Fruit fly (Drosophila melanogaster) whole organism, embryonic: ENCODE results near the gene bma.
A peak's percentile ranks its signal among the peaks of the same experiment; 100 is the strongest.

Experiments
- CG10267 ChIP-seq: fragments of 200-800 bp; sonication (Bioruptor generic); optimal IDR thresholded peaks from 2 replicates; lab custom pipeline; 2018; ENCODE audit warnings: missing biosample characterization, mild to moderate bottlenecking, missing genetic modification characterization, moderate library complexity
- CG10959 ChIP-seq: fragments of 200-800 bp; sonication (Bioruptor generic); IDR thresholded peaks from 2 replicates; pipeline ENCODE4 v1.3.6; 2022; ENCODE audit warnings: missing biosample characterization, missing genetic modification characterization
- CG12219 ChIP-seq: fragments of 200-800 bp; sonication (Bioruptor generic); optimal IDR thresholded peaks from 3 replicates; lab custom pipeline; 2018; ENCODE audit warnings: missing biosample characterization, mild to moderate bottlenecking, missing genetic modification characterization
- CG15269 ChIP-seq: fragments of 200-800 bp; sonication (Bioruptor generic); optimal IDR thresholded peaks from 2 replicates; lab custom pipeline; 2018; ENCODE audit warnings: missing biosample characterization, mild to moderate bottlenecking, missing genetic modification characterization, moderate library complexity
- CG2116 ChIP-seq: fragments of 200-800 bp; sonication (Bioruptor generic); optimal IDR thresholded peaks from 3 replicates; lab custom pipeline; 2018; ENCODE audit warnings: missing biosample characterization, mild to moderate bottlenecking, missing genetic modification characterization
- CG34224 ChIP-seq: fragments of 200-800 bp; sonication (Bioruptor generic); IDR thresholded peaks from 3 replicates; pipeline ENCODE4 v1.3.6; 2022; ENCODE audit warnings: missing biosample characterization, missing genetic modification characterization; ENCODE audit not compliant: partially characterized antibody
- CG3726 ChIP-seq: fragments of 200-800 bp; sonication (Bioruptor generic); IDR thresholded peaks from 3 replicates; pipeline ENCODE4, ENCODE4 v1.3.6; 2022; ENCODE audit warnings: missing biosample characterization, missing genetic modification characterization
- CG4360 ChIP-seq: fragments of 200-800 bp; sonication (Bioruptor generic); IDR thresholded peaks from 2 replicates; pipeline ENCODE4 v1.3.6; 2022; ENCODE audit warnings: missing biosample characterization, missing genetic modification characterization
- CG5180 ChIP-seq: fragments of 200-800 bp; sonication (Bioruptor generic); optimal IDR thresholded peaks from 3 replicates; lab custom pipeline; 2017; ENCODE audit warnings: missing biosample characterization, missing genetic modification characterization, mild to moderate bottlenecking, moderate library complexity, missing genetic modification reagents
- CG6654 ChIP-seq: fragments of 200-800 bp; sonication (Bioruptor generic); optimal IDR thresholded peaks from 2 replicates; lab custom pipeline; 2017; ENCODE audit warnings: missing biosample characterization, mild to moderate bottlenecking, missing genetic modification characterization
- CG6689 ChIP-seq: fragments of 200-800 bp; sonication (Bioruptor generic); IDR thresholded peaks from 2 replicates; pipeline ENCODE4 v1.3.6; 2022; ENCODE audit warnings: missing biosample characterization, missing genetic modification characterization
- CG6813 ChIP-seq: fragments of 200-800 bp; sonication (Bioruptor generic); optimal IDR thresholded peaks from 2 replicates; lab custom pipeline; 2017; ENCODE audit warnings: missing biosample characterization, missing genetic modification characterization, mild to moderate bottlenecking, moderate library complexity, missing genetic modification reagents
- CG7372 ChIP-seq: fragments of 200-800 bp; sonication (Bioruptor generic); IDR thresholded peaks from 2 replicates; pipeline ENCODE4 v1.3.6; 2022; ENCODE audit warnings: missing biosample characterization, missing genetic modification characterization
- CG8478 ChIP-seq: fragments of >200 bp; optimal IDR thresholded peaks from 2 replicates; lab custom pipeline; 2018
- CrebB ChIP-seq: fragments of 200-800 bp; sonication (Bioruptor generic); optimal IDR thresholded peaks from 3 replicates; lab custom pipeline; 2018; ENCODE audit warnings: missing biosample characterization, mild to moderate bottlenecking, missing genetic modification characterization
- Dll ChIP-seq: fragments of 200-800 bp; sonication (Bioruptor generic); IDR thresholded peaks from 4 replicates; pipeline ENCODE4 v1.3.6; 2022; ENCODE audit warnings: missing biosample characterization, missing genetic modification characterization; ENCODE audit not compliant: partially characterized antibody
- Dp ChIP-seq: fragments of 200-800 bp; sonication (Bioruptor generic); optimal IDR thresholded peaks from 2 replicates; lab custom pipeline; 2018; ENCODE audit warnings: missing biosample characterization, mild to moderate bottlenecking, missing genetic modification characterization, moderate library complexity
- Drgx ChIP-seq: fragments of 200-800 bp; sonication (Bioruptor generic); IDR thresholded peaks from 2 replicates; pipeline ENCODE4 v1.3.6; 2022; ENCODE audit warnings: missing biosample characterization, missing genetic modification characterization
- Fer3 ChIP-seq: fragments of 200-800 bp; sonication (Bioruptor generic); optimal IDR thresholded peaks from 2 replicates; lab custom pipeline; 2018; ENCODE audit warnings: missing biosample characterization, mild to moderate bottlenecking, missing genetic modification characterization, moderate library complexity
- Hmr ChIP-seq: fragments of 200-800 bp; sonication (Bioruptor generic); optimal IDR thresholded peaks from 3 replicates; lab custom pipeline; 2017; ENCODE audit warnings: mild to moderate bottlenecking, missing biosample characterization, missing genetic modification reagents, missing genetic modification characterization
- MESR4 ChIP-seq: fragments of 200-800 bp; sonication (Bioruptor generic); optimal IDR thresholded peaks from 2 replicates; lab custom pipeline; 2018; ENCODE audit warnings: missing biosample characterization, mild to moderate bottlenecking, missing genetic modification characterization, moderate library complexity
- Med ChIP-seq: fragments of 200-800 bp; sonication (Bioruptor generic); peaks from one replicate; lab custom pipeline; 2016; ENCODE audit warnings: missing biosample characterization, missing genetic modification characterization, mild to moderate bottlenecking, inconsistent platforms, moderate library complexity
- Myb ChIP-seq: fragments of 200-800 bp; sonication (Bioruptor generic); optimal IDR thresholded peaks from 2 replicates; lab custom pipeline; 2016; ENCODE audit warnings: missing biosample characterization, missing genetic modification characterization
- NC2β ChIP-seq: fragments of 200-800 bp; sonication (Bioruptor generic); optimal IDR thresholded peaks from 2 replicates; lab custom pipeline; 2016; ENCODE audit warnings: missing biosample characterization, missing genetic modification characterization
- Optix ChIP-seq: fragments of 200-800 bp; sonication (Bioruptor generic); IDR thresholded peaks from 3 replicates; pipeline ENCODE4 v1.3.6; 2022; ENCODE audit warnings: missing biosample characterization, missing genetic modification characterization
- Scr ChIP-seq: fragments of 200-800 bp; sonication (Bioruptor generic); IDR thresholded peaks from 2 replicates; pipeline ENCODE4 v1.3.6; 2022; ENCODE audit warnings: missing biosample characterization, missing genetic modification characterization; ENCODE audit not compliant: partially characterized antibody
- Sox102F ChIP-seq: fragments of 200-800 bp; sonication (Bioruptor generic); optimal IDR thresholded peaks from 2 replicates; lab custom pipeline; 2018; ENCODE audit warnings: missing biosample characterization, mild to moderate bottlenecking, missing genetic modification characterization, moderate library complexity
- ab ChIP-seq: fragments of 200-800 bp; sonication (Bioruptor generic); optimal IDR thresholded peaks from 2 replicates; lab custom pipeline; 2016; ENCODE audit warnings: missing biosample characterization, missing genetic modification characterization
- bowl ChIP-seq: fragments of 200-800 bp; sonication (Bioruptor generic); IDR thresholded peaks from 2 replicates; pipeline ENCODE4 v1.3.6; 2022; ENCODE audit warnings: missing biosample characterization, missing genetic modification characterization
- crol ChIP-seq: fragments of 200-800 bp; sonication (Bioruptor generic); IDR thresholded peaks from 2 replicates; pipeline ENCODE4 v1.3.6; 2022; ENCODE audit warnings: missing biosample characterization, missing genetic modification characterization
- dimm ChIP-seq: fragments of 200-800 bp; sonication (Bioruptor generic); IDR thresholded peaks from 2 replicates; pipeline ENCODE4 v1.3.6; 2022; ENCODE audit warnings: missing biosample characterization, missing genetic modification characterization
- dmrt11E ChIP-seq: fragments of 200-800 bp; sonication (Bioruptor generic); optimal IDR thresholded peaks from 3 replicates; lab custom pipeline; 2018; ENCODE audit warnings: missing biosample characterization, mild to moderate bottlenecking, missing genetic modification characterization, moderate library complexity
- dysf ChIP-seq: fragments of 200-800 bp; sonication (Bioruptor generic); IDR thresholded peaks from 3 replicates; pipeline ENCODE4 v1.3.6; 2022; ENCODE audit warnings: missing biosample characterization, missing genetic modification characterization
- eyg ChIP-seq: fragments of 200-800 bp; sonication (Bioruptor generic); optimal IDR thresholded peaks from 3 replicates; lab custom pipeline; 2016; ENCODE audit warnings: missing biosample characterization, missing genetic modification characterization
- hbn ChIP-seq: fragments of 200-800 bp; sonication (Bioruptor generic); IDR thresholded peaks from 2 replicates; pipeline ENCODE4 v1.3.6; 2022; ENCODE audit warnings: missing biosample characterization, missing genetic modification characterization; ENCODE audit not compliant: partially characterized antibody
- ind ChIP-seq: fragments of 200-800 bp; sonication (Bioruptor generic); optimal IDR thresholded peaks from 3 replicates; lab custom pipeline; 2016; ENCODE audit warnings: missing biosample characterization, missing genetic modification characterization
- kay ChIP-seq: fragments of 200-800 bp; sonication (Bioruptor generic); optimal IDR thresholded peaks from 2 replicates; lab custom pipeline; 2016; ENCODE audit warnings: missing biosample characterization, missing genetic modification characterization
- nerfin-2 ChIP-seq: fragments of 200-800 bp; sonication (Bioruptor generic); IDR thresholded peaks from 2 replicates; pipeline ENCODE4 v1.3.6; 2022; ENCODE audit warnings: missing biosample characterization, missing genetic modification characterization; ENCODE audit not compliant: partially characterized antibody
- psq ChIP-seq: fragments of 200-800 bp; sonication (Bioruptor generic); optimal IDR thresholded peaks from 2 replicates; lab custom pipeline; 2017; ENCODE audit warnings: missing biosample characterization, missing genetic modification characterization
- pzg ChIP-seq: fragments of 200-800 bp; sonication (Bioruptor generic); optimal IDR thresholded peaks from 3 replicates; lab custom pipeline; 2018; ENCODE audit warnings: missing biosample characterization, mild to moderate bottlenecking, missing genetic modification characterization, moderate library complexity
- tna ChIP-seq: fragments of 200-800 bp; sonication (Bioruptor generic); IDR thresholded peaks from 2 replicates; pipeline ENCODE4 v1.3.6; 2022; ENCODE audit warnings: missing biosample characterization, missing genetic modification characterization; ENCODE audit not compliant: partially characterized antibody
- trem ChIP-seq: fragments of 200-800 bp; optimal IDR thresholded peaks from 3 replicates; lab custom pipeline; 2019; ENCODE audit warnings: missing biosample characterization, mild to moderate bottlenecking, missing genetic modification characterization, moderate library complexity
- twi ChIP-seq: fragments of 200-800 bp; optimal IDR thresholded peaks from 2 replicates; lab custom pipeline; 2019; ENCODE audit warnings: missing biosample characterization, mild to moderate bottlenecking, missing genetic modification characterization, moderate library complexity
- unpg ChIP-seq: fragments of 200-800 bp; sonication (Bioruptor generic); optimal IDR thresholded peaks from 3 replicates; lab custom pipeline; 2018; ENCODE audit warnings: missing biosample characterization, mild to moderate bottlenecking, missing genetic modification characterization, moderate library complexity
- usp ChIP-seq: fragments of >200 bp; optimal IDR thresholded peaks from 2 replicates; lab custom pipeline; 2017; ENCODE audit warnings: missing biosample characterization, missing genetic modification characterization
- vfl ChIP-seq: fragments of 200-800 bp; sonication (Bioruptor generic); optimal IDR thresholded peaks from 2 replicates; lab custom pipeline; 2016; ENCODE audit warnings: missing biosample characterization, missing genetic modification characterization

Gene bma

dm6 chr3L:9872035-9872434 lies 35.9 kb upstream of the bma start:
- TF ChIP-seq Drgx (GFP tag; lab: Robert Waterston, UW), result peak; percentile 49; the same call in 1 of the 2 replicates
- TF ChIP-seq kay (GFP tag; lab: Kevin White, UChicago), result no peak

dm6 chr3L:9878685-9879084 lies 29.2 kb upstream of the bma start, which contains the start of gene CG34382:
Gene CG34382, plus strand, starts transcription at chr3L:9878985.
- TF ChIP-seq usp (GFP tag; lab: Kevin White, UChicago) (no peak), CG3726 (GFP tag; lab: Robert Waterston, UW) (0 out of 3 replicates have a peak, but pooled peaks have one; percentile 23)

- TF ChIP-seq Myb (GFP tag; lab: Kevin White, UChicago) (peak; percentile 36), Fer3 (peak; percentile 87), CG4360 (no peak), CG6689 (peak; percentile 91), crol (GFP tag; lab: Robert Waterston, UW) (no peak), CG7372 (GFP tag; lab: Robert Waterston, UW) (peak; percentile 77), Optix (GFP tag; lab: Robert Waterston, UW) (0 out of 3 replicates have a peak, but pooled peaks have one; percentile 28), bowl (GFP tag; lab: Robert Waterston, UW) (no peak), unpg (GFP tag; lab: Kevin White, UChicago) (peak; percentile 86), CG34224 (GFP tag; lab: Robert Waterston, UW) (no peak; the same call in 2 of the 3 replicates), Sox102F (GFP tag; lab: Kevin White, UChicago) (peak; percentile 88), psq (GFP tag; lab: Kevin White, UChicago) (peak; percentile 38), CG6654 (GFP tag; lab: Kevin White, UChicago) (peak; percentile 72), tna (no peak), ab (GFP tag; lab: Kevin White, UChicago) (no peak), CG12219 (no peak), Dll (no peak), CG6813 (GFP tag; lab: Kevin White, UChicago) (peak; percentile 70), CG2116 (GFP tag; lab: Kevin White, UChicago) (peak; percentile 68), vfl (GFP tag; lab: Kevin White, UChicago) (no peak), MESR4 (no peak), Hmr (GFP tag; lab: Kevin White, UChicago) (peak; percentile 85), CG15269 (tag; lab: Kevin White, UChicago) (peak; percentile 86), ind (peak; percentile 85), dysf (GFP tag; lab: Robert Waterston, UW) (peak; percentile 88), CG8478 (no peak), pzg (GFP tag; lab: Kevin White, UChicago) (peak; percentile 54), CG5180 (no peak), nerfin-2 (GFP tag; lab: Robert Waterston, UW) (no peak), NC2β (peak; percentile 33), Dp (GFP tag; lab: Kevin White, UChicago) (peak; percentile 21), CG10959 (GFP tag; lab: Robert Waterston, UW) (peak; percentile 91), Med (peak; percentile 84), dimm (peak; percentile 44; the same call in 1 of the 2 replicates), CG10267 (peak; percentile 89), twi (tag; lab: Kevin White, UChicago) (peak; percentile 83), Scr (GFP tag; lab: Robert Waterston, UW) (0 out of 2 replicates have a peak, but pooled peaks have one; percentile 9), eyg (GFP tag; lab: Kevin White, UChicago) (no peak), CrebB (tag; lab: Kevin White, UChicago) (peak; percentile 27), hbn (GFP tag; lab: Robert Waterston, UW) (no peak), dmrt11E (tag; lab: Kevin White, UChicago) (peak; percentile 82), trem (peak; percentile 92)
Observed at dm6 chr3L:9888630-9889130, 19.2 kb upstream of the bma start, which contains the start of the genes Taf2 and CalpB. Gene Taf2, minus strand, starts transcription at chr3L:9888683. Gene CalpB, plus strand, starts transcription at chr3L:9888762.
